Fruit fly (Drosophila melanogaster) ovary, adult (tissue): Measurements from ENCODE around the gene CG31279.
A peak's percentile ranks its signal among the peaks of the same experiment; 100 is the strongest.

Experiments
- CG17801 ChIP-seq: fragments of 200-800 bp; optimal IDR thresholded peaks from 2 replicates; lab custom pipeline; 2019; ENCODE audit warnings: missing biosample characterization, mild to moderate bottlenecking, missing genetic modification characterization, moderate library complexity; ENCODE audit not compliant: partially characterized antibody

CG31279 gene

dm6 chr3R:16430381-16430780, at the start of gene CG31279:
Gene CG31279 (plus strand): TSS chr3R:16430681.
- no peak for TF ChIP-seq CG17801

dm6 chr3R:16385586-16385985, 44.9 kb upstream of the CG31279 start:
- TF ChIP-seq CG17801 = no peak

- TF ChIP-seq CG17801 = no peak
These were observed 43.4 kb upstream of the CG31279 start for dm6 chr3R:16387039-16387438.

- no peak for TF ChIP-seq CG17801
These were observed 41.4 kb upstream of the CG31279 start for dm6 chr3R:16389117-16389516.

- TF ChIP-seq CG17801 = no peak
These were observed 36.0 kb upstream of the CG31279 start for dm6 chr3R:16394531-16394930.

dm6 chr3R:16395448-16395847, 35.0 kb upstream of the CG31279 start:
- no peak for TF ChIP-seq CG17801

- TF ChIP-seq CG17801 = no peak
These were observed 33.9 kb upstream of the CG31279 start for dm6 chr3R:16396565-16396964.

dm6 chr3R:16403023-16403733, 27.3 kb upstream of the CG31279 start, which contains the start of gene ss:
Gene ss (minus strand): TSS chr3R:16403690.
- no peak for TF ChIP-seq CG17801

dm6 chr3R:16403734-16404057, 26.8 kb upstream of the CG31279 start:
- TF ChIP-seq CG17801 = no peak

- TF ChIP-seq CG17801 = no peak
These were observed 23.9 kb upstream of the CG31279 start for dm6 chr3R:16406618-16407017.

dm6 chr3R:16408434-16408833, 22.0 kb upstream of the CG31279 start:
- no peak for TF ChIP-seq CG17801

dm6 chr3R:16410706-16411105, 19.8 kb upstream of the CG31279 start:
- no peak for TF ChIP-seq CG17801

dm6 chr3R:16413734-16414133, 16.7 kb upstream of the CG31279 start:
- TF ChIP-seq CG17801 = no peak

dm6 chr3R:16416508-16416907, 14.0 kb upstream of the CG31279 start:
- TF ChIP-seq CG17801 = no peak

- no peak for TF ChIP-seq CG17801
These were observed 7.2 kb upstream of the CG31279 start for dm6 chr3R:16423323-16423722.

- no peak for TF ChIP-seq CG17801
These were observed 3.0 kb upstream of the CG31279 start for dm6 chr3R:16427520-16427919.

dm6 chr3R:16431707-16432106, 1.2 kb downstream of the CG31279 start:
- peak; percentile 25 for TF ChIP-seq CG17801

- TF ChIP-seq CG17801 = peak; percentile 79
These were observed 2.2 kb downstream of the CG31279 start, which contains the start of gene Fntb for dm6 chr3R:16432665-16433065. Gene Fntb (plus strand): TSS chr3R:16432998.

dm6 chr3R:16434599-16434998, 4.1 kb downstream of the CG31279 start, which contains the start of gene CG14881:
Gene CG14881 (plus strand): TSS chr3R:16434899.
- no peak for TF ChIP-seq CG17801
